In genomic region chr3L:3325925-3326903, dm6 we compare ENCODE assay signal across 4 fruit fly cellular contexts.
A peak's percentile ranks its signal among the peaks of the same experiment; 100 is the strongest.
TF ChIP-seq lines count a peak whose summit lies in the region.

Gene Gtpx, plus strand, starts transcription at chr3L:3326265.

TF ChIP-seq in whole organism, adult, 20 proteins besides CTCF, POLR2A, EP300 and RAD21 (continued from another document):
- TF ChIP-seq CG33017 (tag; optimal IDR thresholded peaks at IDR 0.05; lab: Kevin White, UChicago) (peak; percentile 8), cic (GFP tag; optimal IDR thresholded peaks at IDR 0.05; lab: Kevin White, UChicago) (peak; percentile 65), toe (GFP tag; optimal IDR thresholded peaks at IDR 0.05; lab: Kevin White, UChicago) (peak; percentile 72)

TF ChIP-seq in whole organism, embryonic, 481 proteins besides CTCF, POLR2A, EP300 and RAD21 (continued from another document and continues in another):
- TF ChIP-seq Lhr (GFP tag; optimal IDR thresholded peaks at IDR 0.05; lab: Kevin White, UChicago) = peak; percentile 83
- TF ChIP-seq sna (GFP tag; IDR thresholded peaks at IDR 0.05; lab: Robert Waterston, UW; ENCODE audit: partially characterized antibody) = no peak
- TF ChIP-seq Six4 (GFP tag; optimal IDR thresholded peaks at IDR 0.05; lab: Kevin White, UChicago) = no peak
- peak; percentile 6 for TF ChIP-seq ewg (GFP tag; optimal IDR thresholded peaks at IDR 0.05; lab: Kevin White, UChicago)
- TF ChIP-seq CG12071 (GFP tag; optimal IDR thresholded peaks at IDR 0.05; lab: Kevin White, UChicago) = no peak
- no peak for TF ChIP-seq CG14050 (GFP tag; IDR thresholded peaks at IDR 0.05; lab: Robert Waterston, UW)
- TF ChIP-seq al (GFP tag; IDR thresholded peaks at IDR 0.05; lab: Robert Waterston, UW) = no peak
- TF ChIP-seq grn (GFP tag; optimal IDR thresholded peaks at IDR 0.05; lab: Kevin White, UChicago) = no peak
- TF ChIP-seq nmo (GFP tag; optimal IDR thresholded peaks at IDR 0.05; lab: Kevin White, UChicago) = peak; percentile 76
- TF ChIP-seq Jarid2 (GFP tag; optimal IDR thresholded peaks at IDR 0.05; lab: Kevin White, UChicago) = no peak
- peak; percentile 53 for TF ChIP-seq CG10267 (tag; optimal IDR thresholded peaks at IDR 0.05; lab: Kevin White, UChicago)
- TF ChIP-seq CG3726 (GFP tag; IDR thresholded peaks at IDR 0.05; lab: Robert Waterston, UW) = no peak
- no peak for TF ChIP-seq Dfd (GFP tag; optimal IDR thresholded peaks at IDR 0.05; lab: Kevin White, UChicago)
- no peak for TF ChIP-seq CG8765 (GFP tag; IDR thresholded peaks at IDR 0.05; lab: Robert Waterston, UW)
- TF ChIP-seq CG14014 (GFP tag; IDR thresholded peaks at IDR 0.05; lab: Robert Waterston, UW) = no peak
- TF ChIP-seq twi (tag; optimal IDR thresholded peaks at IDR 0.05; lab: Kevin White, UChicago) = peak; percentile 23
- TF ChIP-seq Fer2 (tag; optimal IDR thresholded peaks at IDR 0.05; lab: Kevin White, UChicago) = no peak
- TF ChIP-seq ro (GFP tag; IDR thresholded peaks at IDR 0.05; lab: Robert Waterston, UW) = no peak
- no peak for TF ChIP-seq chm (GFP tag; IDR thresholded peaks at IDR 0.05; lab: Robert Waterston, UW)
- no peak for TF ChIP-seq crol (GFP tag; IDR thresholded peaks at IDR 0.05; lab: Robert Waterston, UW)
- peak; percentile 55 to 81 for TF ChIP-seq Pdp1 (GFP tag; optimal IDR thresholded peaks at IDR 0.05; lab: Kevin White, UChicago)
- TF ChIP-seq CG12769 (tag; optimal IDR thresholded peaks at IDR 0.05; lab: Kevin White, UChicago) = no peak
- no peak for TF ChIP-seq ato (GFP tag; IDR thresholded peaks at IDR 0.05; lab: Robert Waterston, UW; ENCODE audit: partially characterized antibody)
- TF ChIP-seq Hr78 (GFP tag; optimal IDR thresholded peaks at IDR 0.05; lab: Kevin White, UChicago) = peak in 1 of 2 experiments; percentile 57
- TF ChIP-seq CG3995 (GFP tag; optimal IDR thresholded peaks at IDR 0.05; lab: Kevin White, UChicago) = peak; percentile 21
- TF ChIP-seq ftz-f1 (GFP tag; optimal IDR thresholded peaks at IDR 0.05; lab: Kevin White, UChicago) = peak; percentile 53
- TF ChIP-seq lov (optimal IDR thresholded peaks at IDR 0.05; lab: Kevin White, UChicago) = no peak
- no peak for TF ChIP-seq lov (GFP tag; IDR thresholded peaks at IDR 0.05; lab: Robert Waterston, UW)
- peak; percentile 83 for TF ChIP-seq pzg (GFP tag; optimal IDR thresholded peaks at IDR 0.05; lab: Kevin White, UChicago)
- TF ChIP-seq Spps (tag; optimal IDR thresholded peaks at IDR 0.05; lab: Kevin White, UChicago) = no peak
- TF ChIP-seq mld (GFP tag; IDR thresholded peaks at IDR 0.05; lab: Robert Waterston, UW; ENCODE audit: partially characterized antibody) = no peak
- TF ChIP-seq Dip3 (GFP tag; optimal IDR thresholded peaks at IDR 0.05; lab: Kevin White, UChicago) = no peak
- TF ChIP-seq mirr (GFP tag; optimal IDR thresholded peaks at IDR 0.05; lab: Kevin White, UChicago) = no peak
- no peak for TF ChIP-seq Aef1 (GFP tag; IDR thresholded peaks at IDR 0.05; lab: Robert Waterston, UW)
- TF ChIP-seq unpg (GFP tag; optimal IDR thresholded peaks at IDR 0.05; lab: Kevin White, UChicago) = no peak
- TF ChIP-seq stc (GFP tag; IDR thresholded peaks at IDR 0.05; lab: Robert Waterston, UW) = no peak
- no peak for TF ChIP-seq CG6654 (GFP tag; optimal IDR thresholded peaks at IDR 0.05; lab: Kevin White, UChicago)
- TF ChIP-seq sug (tag; optimal IDR thresholded peaks at IDR 0.05; lab: Kevin White, UChicago) = peak; percentile 70
- no peak for TF ChIP-seq CG7745 (tag; optimal IDR thresholded peaks at IDR 0.05; lab: Kevin White, UChicago)
- no peak for TF ChIP-seq CG3281 (GFP tag; optimal IDR thresholded peaks at IDR 0.05; lab: Kevin White, UChicago)
- TF ChIP-seq CG17912 (GFP tag; optimal IDR thresholded peaks at IDR 0.05; lab: Kevin White, UChicago) = no peak
- TF ChIP-seq CG12659 (GFP tag; optimal IDR thresholded peaks at IDR 0.05; lab: Kevin White, UChicago) = peak; percentile 84
- no peak for TF ChIP-seq fd96Cb (tag; optimal IDR thresholded peaks at IDR 0.05; lab: Kevin White, UChicago)
- peak; percentile 76 for TF ChIP-seq Abd-B (GFP tag; optimal IDR thresholded peaks at IDR 0.05; lab: Kevin White, UChicago)
- TF ChIP-seq CG11696 (GFP tag; IDR thresholded peaks at IDR 0.05; lab: Robert Waterston, UW) = no peak

TF ChIP-seq in whole organism, prepupa, 60 proteins besides CTCF, POLR2A, EP300 and RAD21 (continued from another document):
- TF ChIP-seq CG7368 (GFP tag; optimal IDR thresholded peaks at IDR 0.05; lab: Kevin White, UChicago) = peak; percentile 14
- peak; percentile 33 for TF ChIP-seq CG34406 (GFP tag; optimal IDR thresholded peaks at IDR 0.05; lab: Kevin White, UChicago)
- TF ChIP-seq CG6163 (GFP tag; IDR thresholded peaks at IDR 0.05; lab: Robert Waterston, UW) = 0 out of 3 replicates have a peak, but pooled peaks have one; percentile 42
- TF ChIP-seq CG16779 (tag; optimal IDR thresholded peaks at IDR 0.05; lab: Kevin White, UChicago) = peak; percentile 54
- peak; percentile 15 for TF ChIP-seq net (GFP tag; optimal IDR thresholded peaks at IDR 0.05; lab: Kevin White, UChicago)
- TF ChIP-seq CG15336 (GFP tag; IDR thresholded peaks at IDR 0.05; lab: Robert Waterston, UW) = no peak; the same call in 1 of the 2 replicates
- TF ChIP-seq CG3032 (tag; optimal IDR thresholded peaks at IDR 0.05; lab: Kevin White, UChicago) = peak; percentile 31
- TF ChIP-seq CG3919 (GFP tag; optimal IDR thresholded peaks at IDR 0.05; lab: Kevin White, UChicago) = peak; percentile 46
- no peak for TF ChIP-seq fd59A (GFP tag; optimal IDR thresholded peaks at IDR 0.05; lab: Kevin White, UChicago)
- no peak for TF ChIP-seq CG4318 (GFP tag; optimal IDR thresholded peaks at IDR 0.05; lab: Kevin White, UChicago)
- TF ChIP-seq vri (GFP tag; optimal IDR thresholded peaks at IDR 0.05; lab: Kevin White, UChicago) = peak; percentile 98
- peak; percentile 14 for TF ChIP-seq achi (GFP tag; optimal IDR thresholded peaks at IDR 0.05; lab: Kevin White, UChicago)
- no peak for TF ChIP-seq Lpt (GFP tag; optimal IDR thresholded peaks at IDR 0.05; lab: Kevin White, UChicago)
- TF ChIP-seq Ets21C (GFP tag; optimal IDR thresholded peaks at IDR 0.05; lab: Kevin White, UChicago) = no peak
- TF ChIP-seq CG6854 (GFP tag; optimal IDR thresholded peaks at IDR 0.05; lab: Kevin White, UChicago) = peak; percentile 32
- peak; percentile 34 for TF ChIP-seq Eip75B (GFP tag; optimal IDR thresholded peaks at IDR 0.05; lab: Kevin White, UChicago)
- peak; percentile 63 for TF ChIP-seq lz (GFP tag; optimal IDR thresholded peaks at IDR 0.05; lab: Kevin White, UChicago)
- TF ChIP-seq OdsH (GFP tag; optimal IDR thresholded peaks at IDR 0.05; lab: Kevin White, UChicago) = no peak
- no peak for TF ChIP-seq Smox (GFP tag; optimal IDR thresholded peaks at IDR 0.05; lab: Kevin White, UChicago)
- TF ChIP-seq fd85E (GFP tag; optimal IDR thresholded peaks at IDR 0.05; lab: Kevin White, UChicago) = no peak
- peak; percentile 8; the same call in 1 of the 2 replicates for TF ChIP-seq CG11294 (GFP tag; IDR thresholded peaks at IDR 0.05; lab: Robert Waterston, UW)
- no peak for TF ChIP-seq pdm3 (GFP tag; optimal IDR thresholded peaks at IDR 0.05; lab: Kevin White, UChicago)
- peak; percentile 15 for TF ChIP-seq topi (GFP tag; optimal IDR thresholded peaks at IDR 0.05; lab: Kevin White, UChicago)
- peak; percentile 76 for TF ChIP-seq CG31627 (GFP tag; optimal IDR thresholded peaks at IDR 0.05; lab: Kevin White, UChicago)
- no peak for TF ChIP-seq CG10631 (GFP tag; optimal IDR thresholded peaks at IDR 0.05; lab: Kevin White, UChicago)
- TF ChIP-seq CG9139 (GFP tag; optimal IDR thresholded peaks at IDR 0.05; lab: Kevin White, UChicago) = peak; percentile 49
- TF ChIP-seq Sox15 (GFP tag; optimal IDR thresholded peaks at IDR 0.05; lab: Kevin White, UChicago) = peak; percentile 42
- no peak for TF ChIP-seq CG11762 (GFP tag; optimal IDR thresholded peaks at IDR 0.05; lab: Kevin White, UChicago; ENCODE audit: insufficient read depth)
- no peak for TF ChIP-seq Ets96B (tag; optimal IDR thresholded peaks at IDR 0.05; lab: Kevin White, UChicago)
- peak; percentile 71 for TF ChIP-seq CG6276 (GFP tag; optimal IDR thresholded peaks at IDR 0.05; lab: Kevin White, UChicago)
- TF ChIP-seq Hr4 (GFP tag; optimal IDR thresholded peaks at IDR 0.05; lab: Kevin White, UChicago) = no peak
- TF ChIP-seq CG8632 (GFP tag; optimal IDR thresholded peaks at IDR 0.05; lab: Kevin White, UChicago) = peak; percentile 22
- TF ChIP-seq CG8319 (GFP tag; optimal IDR thresholded peaks at IDR 0.05; lab: Kevin White, UChicago) = no peak
- TF ChIP-seq Met (GFP tag; optimal IDR thresholded peaks at IDR 0.05; lab: Kevin White, UChicago) = no peak
- TF ChIP-seq CG32006 (GFP tag; optimal IDR thresholded peaks at IDR 0.05; lab: Kevin White, UChicago) = no peak
- TF ChIP-seq dac (GFP tag; optimal IDR thresholded peaks at IDR 0.05; lab: Kevin White, UChicago) = no peak
- peak; percentile 62 for TF ChIP-seq fkh (GFP tag; optimal IDR thresholded peaks at IDR 0.05; lab: Kevin White, UChicago)
- TF ChIP-seq CG6808 (GFP tag; optimal IDR thresholded peaks at IDR 0.05; lab: Kevin White, UChicago) = peak; percentile 50
- peak; percentile 66 for TF ChIP-seq Eip78C (GFP tag; lab: Kevin White, UChicago)
- TF ChIP-seq Eip93F (GFP tag; optimal IDR thresholded peaks at IDR 0.05; lab: Kevin White, UChicago) = peak; percentile 39
- TF ChIP-seq dsx (GFP tag; optimal IDR thresholded peaks at IDR 0.05; lab: Kevin White, UChicago; ENCODE audit: poor library complexity, severe bottlenecking) = no peak

TF ChIP-seq in whole organism, pupa, 21 proteins besides CTCF, POLR2A, EP300 and RAD21 (continued from another document):
- TF ChIP-seq CG14655 (GFP tag; optimal IDR thresholded peaks at IDR 0.05; lab: Kevin White, UChicago) = no peak
TF ChIP-seq in whole organism, pupa: peak in this region for 8.
